Fruit fly (Drosophila melanogaster) whole organism, embryonic: ENCODE results near the gene CG6055.

Experiments
- ATbp ChIP-seq: fragments of 200-800 bp; sonication (Bioruptor generic); optimal IDR thresholded peaks from 2 replicates; lab custom pipeline; 2017; ENCODE audit warnings: missing biosample characterization, mild to moderate bottlenecking, missing genetic modification characterization, missing genetic modification reagents
- Abd-B ChIP-seq: fragments of 200-800 bp; sonication (Bioruptor generic); optimal IDR thresholded peaks from 2 replicates; lab custom pipeline; 2018; ENCODE audit warnings: missing biosample characterization, mild to moderate bottlenecking, missing genetic modification characterization, moderate library complexity
- Blimp-1 ChIP-seq: fragments of 200-800 bp; sonication (Bioruptor generic); optimal IDR thresholded peaks from 3 replicates; lab custom pipeline; 2018; ENCODE audit warnings: missing biosample characterization, missing genetic modification characterization, mild to moderate bottlenecking, moderate library complexity, missing genetic modification reagents
- C15 ChIP-seq: fragments of 200-800 bp; sonication (Bioruptor generic); IDR thresholded peaks from 3 replicates; pipeline ENCODE4 v1.3.6; 2022; ENCODE audit warnings: missing biosample characterization, missing genetic modification characterization
- CG11456 ChIP-seq: fragments of 200-800 bp; sonication (Bioruptor generic); IDR thresholded peaks from 3 replicates; pipeline ENCODE4 v1.3.6; 2022; ENCODE audit warnings: missing biosample characterization, missing genetic modification characterization
- CG11504 ChIP-seq: fragments of 200-800 bp; sonication (Bioruptor generic); optimal IDR thresholded peaks from 3 replicates; lab custom pipeline; 2019; ENCODE audit warnings: missing biosample characterization, mild to moderate bottlenecking, missing genetic modification characterization, moderate library complexity
- CG12391 ChIP-seq: fragments of 200-800 bp; sonication (Bioruptor generic); optimal IDR thresholded peaks from 3 replicates; lab custom pipeline; 2018; ENCODE audit warnings: missing biosample characterization, mild to moderate bottlenecking, missing genetic modification characterization, moderate library complexity
- CG14710 ChIP-seq: fragments of 200-800 bp; sonication (Bioruptor generic); optimal IDR thresholded peaks from 3 replicates; lab custom pipeline; 2019; ENCODE audit warnings: missing biosample characterization, mild to moderate bottlenecking, missing genetic modification characterization, moderate library complexity
- CG15601 ChIP-seq: fragments of 200-800 bp; sonication (Bioruptor generic); optimal IDR thresholded peaks from 3 replicates; lab custom pipeline; 2019; ENCODE audit warnings: missing biosample characterization, mild to moderate bottlenecking, missing genetic modification characterization, moderate library complexity
- CG17361 ChIP-seq: fragments of 200-800 bp; sonication (Bioruptor generic); IDR thresholded peaks from 3 replicates; pipeline ENCODE4 v1.3.6; 2022; ENCODE audit warnings: missing biosample characterization, missing genetic modification characterization
- CG18764 ChIP-seq: fragments of 200-800 bp; sonication (Bioruptor generic); optimal IDR thresholded peaks from 3 replicates; lab custom pipeline; 2016; ENCODE audit warnings: missing biosample characterization, missing genetic modification characterization
- CG2678 ChIP-seq: fragments of 200-800 bp; sonication (Bioruptor generic); optimal IDR thresholded peaks from 3 replicates; lab custom pipeline; 2019; ENCODE audit warnings: missing biosample characterization, mild to moderate bottlenecking, missing genetic modification characterization, moderate library complexity
- CG2712 ChIP-seq: fragments of 200-800 bp; optimal IDR thresholded peaks from 3 replicates; lab custom pipeline; 2019; ENCODE audit warnings: missing biosample characterization, mild to moderate bottlenecking, missing genetic modification characterization, moderate library complexity
- CG30431 ChIP-seq: fragments of 200-800 bp; sonication (Bioruptor generic); optimal IDR thresholded peaks from 2 replicates; lab custom pipeline; 2017; ENCODE audit warnings: missing biosample characterization, missing genetic modification characterization
- CG3407 ChIP-seq: fragments of 200-800 bp; sonication (Bioruptor generic); optimal IDR thresholded peaks from 2 replicates; lab custom pipeline; 2018; ENCODE audit warnings: missing biosample characterization, mild to moderate bottlenecking, missing genetic modification characterization
- CG42726 ChIP-seq: fragments of 200-800 bp; sonication (Bioruptor generic); IDR thresholded peaks from 2 replicates; pipeline ENCODE4 v1.3.6; 2022; ENCODE audit warnings: missing biosample characterization, missing genetic modification characterization; ENCODE audit not compliant: partially characterized antibody
- CG4424 ChIP-seq: fragments of 200-800 bp; sonication (Bioruptor generic); optimal IDR thresholded peaks from 3 replicates; lab custom pipeline; 2016; ENCODE audit warnings: missing biosample characterization, missing genetic modification characterization
- CG4820 ChIP-seq: fragments of 200-800 bp; sonication (Bioruptor generic); optimal IDR thresholded peaks from 3 replicates; lab custom pipeline; 2016; ENCODE audit warnings: missing biosample characterization, missing genetic modification characterization
- CG6175 ChIP-seq: fragments of 200-800 bp; sonication (Bioruptor generic); IDR thresholded peaks from 3 replicates; pipeline ENCODE4 v1.3.6; 2022; ENCODE audit warnings: missing biosample characterization, missing genetic modification characterization
- CG6813 ChIP-seq: fragments of 200-800 bp; sonication (Bioruptor generic); optimal IDR thresholded peaks from 2 replicates; lab custom pipeline; 2017; ENCODE audit warnings: missing biosample characterization, missing genetic modification characterization, mild to moderate bottlenecking, moderate library complexity, missing genetic modification reagents
- CG9437 ChIP-seq: fragments of 200-800 bp; sonication (Bioruptor generic); optimal IDR thresholded peaks from 2 replicates; lab custom pipeline; 2018; ENCODE audit warnings: missing biosample characterization, mild to moderate bottlenecking, missing genetic modification characterization
- Dip2 ChIP-seq: fragments of 200-800 bp; sonication (Bioruptor generic); IDR thresholded peaks from 2 replicates; pipeline ENCODE4 v1.3.6; 2022; ENCODE audit warnings: missing biosample characterization, missing genetic modification characterization
- Drgx ChIP-seq: fragments of 200-800 bp; sonication (Bioruptor generic); IDR thresholded peaks from 2 replicates; pipeline ENCODE4 v1.3.6; 2022; ENCODE audit warnings: missing biosample characterization, missing genetic modification characterization
- E2f2 ChIP-seq: fragments of 200-800 bp; sonication (Bioruptor generic); IDR thresholded peaks from 2 replicates; pipeline ENCODE4 v1.3.6; 2022; ENCODE audit warnings: missing biosample characterization, missing genetic modification characterization
- Elba2 ChIP-seq: fragments of 200-800 bp; sonication (Bioruptor generic); optimal IDR thresholded peaks from 3 replicates; lab custom pipeline; 2016; ENCODE audit warnings: missing biosample characterization, missing genetic modification characterization
- H2.0 ChIP-seq: fragments of 200-800 bp; sonication (Bioruptor generic); IDR thresholded peaks from 2 replicates; pipeline ENCODE4 v1.3.6; 2022; ENCODE audit warnings: missing biosample characterization, missing genetic modification characterization
- Hr51 ChIP-seq, 2 experiments: fragments of 200-800 bp; sonication (Bioruptor generic); optimal IDR thresholded peaks; 2 replicates in 1 of 2; 3 replicates in 1 of 2; lab custom pipeline; 2016 to 2018; ENCODE audit warnings: missing biosample characterization in 2 of 2, missing genetic modification characterization in 2 of 2, mild to moderate bottlenecking in 1 of 2, moderate library complexity in 1 of 2
- Nf-YC ChIP-seq: fragments of 200-800 bp; optimal IDR thresholded peaks from 3 replicates; lab custom pipeline; 2019; ENCODE audit warnings: missing biosample characterization, mild to moderate bottlenecking, missing genetic modification characterization, moderate library complexity
- Sox100B ChIP-seq: fragments of 200-800 bp; sonication (Bioruptor generic); optimal IDR thresholded peaks from 3 replicates; lab custom pipeline; 2018; ENCODE audit warnings: missing biosample characterization, mild to moderate bottlenecking, missing genetic modification characterization
- Sox102F ChIP-seq: fragments of 200-800 bp; sonication (Bioruptor generic); optimal IDR thresholded peaks from 2 replicates; lab custom pipeline; 2018; ENCODE audit warnings: missing biosample characterization, mild to moderate bottlenecking, missing genetic modification characterization, moderate library complexity
- Sry-β ChIP-seq: fragments of 200-800 bp; sonication (Bioruptor generic); optimal IDR thresholded peaks from 2 replicates; lab custom pipeline; 2018; ENCODE audit warnings: missing biosample characterization, mild to moderate bottlenecking, missing genetic modification characterization, moderate library complexity
- Ssrp ChIP-seq: fragments of 200-800 bp; sonication (Bioruptor generic); optimal IDR thresholded peaks from 2 replicates; lab custom pipeline; 2018; ENCODE audit warnings: missing biosample characterization, mild to moderate bottlenecking, missing genetic modification characterization, moderate library complexity
- Trl ChIP-seq, 3 experiments: fragments of >200 bp in 2 of 3; fragments of 200-800 bp in 1 of 3; sonication (Bioruptor generic) in 1 of 3; optimal IDR thresholded peaks; 2 replicates in 1 of 3; 3 replicates in 2 of 3; lab custom pipeline; 2016 to 2017; ENCODE audit warnings: missing biosample characterization in 1 of 3, missing genetic modification characterization in 1 of 3
- bsh ChIP-seq, 2 experiments: fragments of 200-800 bp; sonication (Bioruptor generic); optimal IDR thresholded peaks; 2 replicates each; lab custom pipeline; 2017 to 2018; ENCODE audit warnings: mild to moderate bottlenecking in 2 of 2, missing biosample characterization in 2 of 2, missing genetic modification characterization in 2 of 2, moderate library complexity in 1 of 2
- cg ChIP-seq: fragments of 200-800 bp; sonication (Bioruptor generic); optimal IDR thresholded peaks from 3 replicates; lab custom pipeline; 2019; ENCODE audit warnings: missing biosample characterization, mild to moderate bottlenecking, missing genetic modification characterization, moderate library complexity
- crol ChIP-seq: fragments of 200-800 bp; sonication (Bioruptor generic); IDR thresholded peaks from 2 replicates; pipeline ENCODE4 v1.3.6; 2022; ENCODE audit warnings: missing biosample characterization, missing genetic modification characterization
- cwo ChIP-seq: fragments of 200-800 bp; sonication (Bioruptor generic); optimal IDR thresholded peaks from 3 replicates; lab custom pipeline; 2017; ENCODE audit warnings: missing biosample characterization, missing genetic modification characterization, mild to moderate bottlenecking, moderate library complexity, missing genetic modification reagents
- eve ChIP-seq, 2 experiments: fragments of >200 bp; optimal IDR thresholded peaks; 2 replicates each; lab custom pipeline; 2017; ENCODE audit warnings: missing biosample characterization in 2 of 2, missing genetic modification characterization in 2 of 2
- ken ChIP-seq: fragments of 200-800 bp; sonication (Bioruptor generic); IDR thresholded peaks from 3 replicates; pipeline ENCODE4 v1.3.6; 2022; ENCODE audit warnings: missing biosample characterization, missing genetic modification characterization
- kni ChIP-seq: fragments of 200-800 bp; sonication (Bioruptor generic); optimal IDR thresholded peaks from 3 replicates; lab custom pipeline; 2017; ENCODE audit warnings: mild to moderate bottlenecking, missing biosample characterization, missing genetic modification reagents, missing genetic modification characterization
- nom ChIP-seq: fragments of 200-800 bp; sonication (Bioruptor generic); optimal IDR thresholded peaks from 2 replicates; lab custom pipeline; 2017; ENCODE audit warnings: missing biosample characterization, missing genetic modification characterization, mild to moderate bottlenecking, moderate library complexity, missing genetic modification reagents
- rib ChIP-seq: fragments of 200-800 bp; sonication (Bioruptor generic); IDR thresholded peaks from 2 replicates; pipeline ENCODE4 v1.3.6; 2022; ENCODE audit warnings: missing biosample characterization, missing genetic modification characterization
- sim ChIP-seq: fragments of 200-800 bp; sonication (Bioruptor generic); IDR thresholded peaks from 2 replicates; pipeline ENCODE4 v1.3.6; 2022; ENCODE audit warnings: missing biosample characterization, missing genetic modification characterization
- sr ChIP-seq: fragments of 200-800 bp; sonication (Bioruptor generic); IDR thresholded peaks from 3 replicates; pipeline ENCODE4 v1.3.6; 2022; ENCODE audit warnings: missing biosample characterization, missing genetic modification characterization
- ssp ChIP-seq: fragments of 200-800 bp; sonication (Bioruptor generic); IDR thresholded peaks from 2 replicates; pipeline ENCODE4 v1.3.6; 2022; ENCODE audit warnings: missing biosample characterization, missing genetic modification characterization
- zen ChIP-seq: fragments of 200-800 bp; sonication (Bioruptor generic); optimal IDR thresholded peaks from 3 replicates; lab custom pipeline; 2018; ENCODE audit warnings: missing biosample characterization, mild to moderate bottlenecking, missing genetic modification characterization, moderate library complexity

CG6055 gene

dm6 chr2L:7422429-7423283, 43.7 kb upstream of the CG6055 start (continued):
- peak; percentile 22 for TF ChIP-seq CG2712 (tag; lab: Kevin White, UChicago)
- TF ChIP-seq E2f2 (GFP tag; lab: Robert Waterston, UW): peak; percentile 22; the same call in 1 of the 2 replicates
- TF ChIP-seq CG3407 (GFP tag; lab: Kevin White, UChicago): peak; percentile 3
- TF ChIP-seq ATbp: peak; percentile 22
- TF ChIP-seq cwo (GFP tag; lab: Kevin White, UChicago): no peak
- TF ChIP-seq CG12391 (tag; lab: Kevin White, UChicago): peak; percentile 2
- TF ChIP-seq kni: peak; percentile 16
- TF ChIP-seq CG2678 (tag; lab: Kevin White, UChicago): peak; percentile 7
- no peak for TF ChIP-seq CG11456 (GFP tag; lab: Robert Waterston, UW)
- 0 out of 3 replicates have a peak, but pooled peaks have one; percentile 25 for TF ChIP-seq CG6175 (GFP tag; lab: Robert Waterston, UW)
- peak; percentile 21 for TF ChIP-seq CG9437 (GFP tag; lab: Kevin White, UChicago)
- no peak for TF ChIP-seq zen
- 0 out of 2 replicates have a peak, but pooled peaks have one; percentile 6 for TF ChIP-seq ssp (GFP tag; lab: Robert Waterston, UW)
- peak; percentile 2 for TF ChIP-seq Blimp-1 (GFP tag; lab: Kevin White, UChicago)
- 0 out of 2 replicates have a peak, but pooled peaks have one; percentile 39 for TF ChIP-seq sim (GFP tag; lab: Robert Waterston, UW)
- TF ChIP-seq nom: peak; percentile 40
- peak; percentile 28; the same call in 1 of the 2 replicates for TF ChIP-seq rib (GFP tag; lab: Robert Waterston, UW)
- TF ChIP-seq Ssrp: peak; percentile 6
- TF ChIP-seq CG15601 (tag; lab: Kevin White, UChicago): peak; percentile 0
- TF ChIP-seq CG17361: peak; percentile 66
- TF ChIP-seq CG14710 (tag; lab: Kevin White, UChicago): no peak
- peak; percentile 4 for TF ChIP-seq Sox100B (GFP tag; lab: Kevin White, UChicago)
- TF ChIP-seq Hr51 (GFP tag; optimal IDR thresholded peaks at IDR 0.05; lab: Kevin White, UChicago): peak in 1 of 2 experiments; percentile 1
- TF ChIP-seq Sox102F (GFP tag; lab: Kevin White, UChicago): peak; percentile 14
- no peak for TF ChIP-seq C15 (GFP tag; lab: Robert Waterston, UW)
- TF ChIP-seq CG6813 (GFP tag; lab: Kevin White, UChicago): no peak
- no peak for TF ChIP-seq Sry-β (GFP tag; lab: Kevin White, UChicago)
- peak; percentile 97 for TF ChIP-seq crol (GFP tag; lab: Robert Waterston, UW)
- TF ChIP-seq CG18764: no peak
- TF ChIP-seq Abd-B: no peak
- TF ChIP-seq sr (GFP tag; lab: Robert Waterston, UW): 0 out of 3 replicates have a peak, but pooled peaks have one; percentile 21
- 0 out of 2 replicates have a peak, but pooled peaks have one; percentile 11 for TF ChIP-seq Dip2 (GFP tag; lab: Robert Waterston, UW)
- peak in 1 of 2 experiments; percentile 80 for TF ChIP-seq eve (GFP tag; optimal IDR thresholded peaks at IDR 0.05; lab: Kevin White, UChicago)
- peak; percentile 65 for TF ChIP-seq Drgx (GFP tag; lab: Robert Waterston, UW)
- no peak for TF ChIP-seq Nf-YC (tag; lab: Kevin White, UChicago)
- TF ChIP-seq bsh (GFP tag; optimal IDR thresholded peaks at IDR 0.05; lab: Kevin White, UChicago): peak in 1 of 2 experiments; percentile 73
- peak; percentile 26 for TF ChIP-seq CG4424 (GFP tag; lab: Kevin White, UChicago)
- TF ChIP-seq cg (GFP tag; lab: Kevin White, UChicago): peak; percentile 55
- TF ChIP-seq ken (GFP tag; lab: Robert Waterston, UW): peak; percentile 50; the same call in 1 of the 3 replicates
- TF ChIP-seq CG11504 (tag; lab: Kevin White, UChicago): peak; percentile 27
- TF ChIP-seq Trl (optimal IDR thresholded peaks at IDR 0.05; lab: Kevin White, UChicago): peak in 1 of 2 experiments; percentile 47
- TF ChIP-seq Trl (GFP tag; optimal IDR thresholded peaks at IDR 0.05; lab: Kevin White, UChicago): no peak
- 0 out of 2 replicates have a peak, but pooled peaks have one; percentile 40 for TF ChIP-seq CG42726
- peak; percentile 21 for TF ChIP-seq CG4820 (GFP tag; lab: Kevin White, UChicago)
- 0 out of 2 replicates have a peak, but pooled peaks have one; percentile 23 for TF ChIP-seq H2.0 (GFP tag; lab: Robert Waterston, UW)
- TF ChIP-seq CG30431 (GFP tag; lab: Kevin White, UChicago): peak; percentile 7
- no peak for TF ChIP-seq Elba2 (GFP tag; lab: Kevin White, UChicago)
